Fruit fly (Drosophila melanogaster): ENCODE measurements around the gene CG3213.

- peak; percentile 50 for TF ChIP-seq Sp1 (GFP tag; optimal IDR thresholded peaks at IDR 0.05)
- TF ChIP-seq lola (GFP tag; optimal IDR thresholded peaks at IDR 0.05) = no peak
- TF ChIP-seq pan (optimal IDR thresholded peaks at IDR 0.05) = no peak
- TF ChIP-seq sage (GFP tag; optimal IDR thresholded peaks at IDR 0.05) = no peak
- no peak for TF ChIP-seq Dfd (GFP tag; optimal IDR thresholded peaks at IDR 0.05)
- TF ChIP-seq br (GFP tag; optimal IDR thresholded peaks at IDR 0.05) = peak; percentile 43
- peak; percentile 71 for TF ChIP-seq h (GFP tag; optimal IDR thresholded peaks at IDR 0.05)
- no peak for TF ChIP-seq usp (GFP tag; optimal IDR thresholded peaks at IDR 0.05)
- no peak for TF ChIP-seq Hr78 (GFP tag; optimal IDR thresholded peaks at IDR 0.05)
- TF ChIP-seq OdsH (GFP tag; optimal IDR thresholded peaks at IDR 0.05) = peak; percentile 47
- peak; percentile 47 for TF ChIP-seq rgr (GFP tag; optimal IDR thresholded peaks at IDR 0.05)
- TF ChIP-seq jim (GFP tag; optimal IDR thresholded peaks at IDR 0.05) = no peak
- TF ChIP-seq woc (GFP tag; optimal IDR thresholded peaks at IDR 0.05) = peak; percentile 28
- TF ChIP-seq Mio (GFP tag; optimal IDR thresholded peaks at IDR 0.05) = no peak
These were observed 47.1 kb upstream of the CG3213 start for dm6 chr2L:3566532-3566931.

Data from whole organism, wandering third instar larva.